Worm (Caenorhabditis elegans) whole organism, L1 larva: ENCODE results near the gene D1086.8.

Experiments
- aha-1 ChIP-seq: fragments of 150-350 bp; optimal IDR thresholded peaks from 2 replicates; lab custom pipeline; 2014; ENCODE audit warnings: missing biosample characterization, missing genetic modification characterization
- aly-2 ChIP-seq: fragments of 150-350 bp; optimal IDR thresholded peaks from 2 replicates; lab custom pipeline; 2014; ENCODE audit warnings: missing biosample characterization, missing genetic modification characterization
- efl-1 ChIP-seq, 4 experiments: fragments of 150-350 bp; optimal IDR thresholded peaks in 3 of 4; peaks in 1 of 4; 1 replicate in 1 of 4; 2 replicates in 3 of 4; lab custom pipeline; 2014; ENCODE audit warnings: missing biosample characterization in 2 of 4, missing genetic modification characterization in 2 of 4, missing genetic modification reagents in 2 of 4
- egl-27 ChIP-seq, 2 experiments: fragments of 150-350 bp in 1 of 2; sonication (generic microtip); optimal IDR thresholded peaks; 3 replicates each; lab custom pipeline; 2017 to 2018; ENCODE audit warnings: missing biosample characterization in 2 of 2, missing genetic modification characterization in 2 of 2, missing genetic modification reagents in 2 of 2
- elt-2 ChIP-seq: sonication (generic microtip); optimal IDR thresholded peaks from 2 replicates; lab custom pipeline; 2016; ENCODE audit warnings: missing genetic modification characterization, mild to moderate bottlenecking, inconsistent platforms, missing compliant biosample characterization, missing genetic modification reagents
- lin-15B ChIP-seq: fragments of 150-350 bp; sonication (generic microtip); optimal IDR thresholded peaks from 3 replicates; lab custom pipeline; 2014; ENCODE audit warnings: missing biosample characterization, missing genetic modification characterization
- lsy-2 ChIP-seq, 2 experiments: fragments of 150-350 bp; optimal IDR thresholded peaks; 2 replicates each; lab custom pipeline; 2014; ENCODE audit warnings: missing biosample characterization in 2 of 2, missing genetic modification characterization in 2 of 2
- nhr-76 ChIP-seq: sonication (generic microtip); optimal IDR thresholded peaks from 2 replicates; lab custom pipeline; 2017; ENCODE audit warnings: missing biosample characterization, missing genetic modification characterization
- nhr-84 ChIP-seq: sonication (generic microtip); optimal IDR thresholded peaks from 2 replicates; lab custom pipeline; 2017; ENCODE audit warnings: missing biosample characterization, missing genetic modification characterization
- snpc-4 ChIP-seq: fragments of 150-350 bp; optimal IDR thresholded peaks from 2 replicates; lab custom pipeline; 2014; ENCODE audit warnings: missing biosample characterization, missing genetic modification characterization
- sox-4 ChIP-seq: sonication (generic microtip); optimal IDR thresholded peaks from 2 replicates; lab custom pipeline; 2016; ENCODE audit warnings: missing genetic modification characterization, missing compliant biosample characterization
- ztf-4 ChIP-seq: fragments of 150-350 bp; optimal IDR thresholded peaks from 2 replicates; lab custom pipeline; 2014; ENCODE audit warnings: missing biosample characterization, missing genetic modification characterization

ce11 chrV:14100886-14101285, 7.0 kb downstream of the D1086.8 start, which contains the start of gene D1086.12:
- TF ChIP-seq lin-15B (tag; lab: Kevin White, UChicago) (no peak), ztf-4 (tag; lab: Kevin White, UChicago) (no peak), aly-2 (tag; lab: Kevin White, UChicago) (no peak), efl-1 (optimal IDR thresholded peaks at IDR 0.05; lab: Kevin White, UChicago) (no peak), efl-1 (GFP tag; optimal IDR thresholded peaks at IDR 0.05 in 1 of 2; lab: Kevin White, UChicago) (no peak), nhr-84 (tag; lab: Kevin White, UChicago) (no peak), snpc-4 (no peak), lsy-2 (tag; optimal IDR thresholded peaks at IDR 0.05; lab: Kevin White, UChicago) (no peak), sox-4 (tag; lab: Kevin White, UChicago) (no peak), elt-2 (tag; lab: Kevin White, UChicago) (no peak), aha-1 (no peak), egl-27 (tag; optimal IDR thresholded peaks at IDR 0.05; lab: Kevin White, UChicago) (no peak), nhr-76 (tag; lab: Kevin White, UChicago) (no peak)
